Fruit fly (Drosophila melanogaster) whole organism, embryonic: Measurements from ENCODE around the gene Pex14.

Source experiments
- ATbp ChIP-seq: fragments of 200-800 bp; sonication (Bioruptor generic); optimal IDR thresholded peaks from 2 replicates; lab custom pipeline; 2017; ENCODE audit warnings: missing biosample characterization, mild to moderate bottlenecking, missing genetic modification characterization, missing genetic modification reagents
- Adf1 ChIP-seq: fragments of 200-800 bp; sonication (Bioruptor generic); IDR thresholded peaks from 2 replicates; pipeline ENCODE4 v1.3.6; 2022; ENCODE audit warnings: missing biosample characterization, missing genetic modification characterization
- Atf6 ChIP-seq: fragments of 200-800 bp; sonication (Bioruptor generic); IDR thresholded peaks from 2 replicates; pipeline ENCODE4 v1.3.6; 2022; ENCODE audit warnings: missing biosample characterization, missing genetic modification characterization
- CG10959 ChIP-seq: fragments of 200-800 bp; sonication (Bioruptor generic); IDR thresholded peaks from 2 replicates; pipeline ENCODE4 v1.3.6; 2022; ENCODE audit warnings: missing biosample characterization, missing genetic modification characterization
- CG12236 ChIP-seq: fragments of 200-800 bp; sonication (Bioruptor generic); optimal IDR thresholded peaks from 2 replicates; lab custom pipeline; 2016; ENCODE audit warnings: missing biosample characterization, missing genetic modification characterization
- CG12299 ChIP-seq: fragments of 200-800 bp; sonication (Bioruptor generic); optimal IDR thresholded peaks from 2 replicates; lab custom pipeline; 2018; ENCODE audit warnings: missing biosample characterization, mild to moderate bottlenecking, missing genetic modification characterization
- CG12769 ChIP-seq: fragments of 200-800 bp; sonication (Bioruptor generic); optimal IDR thresholded peaks from 2 replicates; lab custom pipeline; 2019; ENCODE audit warnings: missing biosample characterization, mild to moderate bottlenecking, missing genetic modification characterization, moderate library complexity
- CG12942 ChIP-seq: fragments of 200-800 bp; sonication (Bioruptor generic); optimal IDR thresholded peaks from 3 replicates; lab custom pipeline; 2016; ENCODE audit warnings: missing biosample characterization, missing genetic modification characterization
- CG13296 ChIP-seq: fragments of 200-800 bp; sonication (Bioruptor generic); optimal IDR thresholded peaks from 3 replicates; lab custom pipeline; 2018; ENCODE audit warnings: missing biosample characterization, mild to moderate bottlenecking, missing genetic modification characterization
- CG13775 ChIP-seq: fragments of 200-800 bp; sonication (Bioruptor generic); optimal IDR thresholded peaks from 3 replicates; lab custom pipeline; 2017; ENCODE audit warnings: missing biosample characterization, mild to moderate bottlenecking, missing genetic modification characterization
- CG14050 ChIP-seq: fragments of 200-800 bp; sonication (Bioruptor generic); IDR thresholded peaks from 3 replicates; pipeline ENCODE4 v1.3.6; 2022; ENCODE audit warnings: missing biosample characterization, missing genetic modification characterization
- CG15479 ChIP-seq: fragments of 200-800 bp; sonication (Bioruptor generic); optimal IDR thresholded peaks from 3 replicates; lab custom pipeline; 2019; ENCODE audit warnings: missing biosample characterization, mild to moderate bottlenecking, missing genetic modification characterization, moderate library complexity
- CG17361 ChIP-seq: fragments of 200-800 bp; sonication (Bioruptor generic); IDR thresholded peaks from 3 replicates; pipeline ENCODE4 v1.3.6; 2022; ENCODE audit warnings: missing biosample characterization, missing genetic modification characterization
- CG17385 ChIP-seq: fragments of 200-800 bp; sonication (Bioruptor generic); optimal IDR thresholded peaks from 3 replicates; lab custom pipeline; 2018; ENCODE audit warnings: missing biosample characterization, mild to moderate bottlenecking, missing genetic modification characterization
- CG17912 ChIP-seq: fragments of 200-800 bp; sonication (Bioruptor generic); optimal IDR thresholded peaks from 2 replicates; lab custom pipeline; 2018; ENCODE audit warnings: missing biosample characterization, mild to moderate bottlenecking, missing genetic modification characterization
- CG2678 ChIP-seq: fragments of 200-800 bp; sonication (Bioruptor generic); optimal IDR thresholded peaks from 3 replicates; lab custom pipeline; 2019; ENCODE audit warnings: missing biosample characterization, mild to moderate bottlenecking, missing genetic modification characterization, moderate library complexity
- CG4328 ChIP-seq: fragments of 200-800 bp; sonication (Bioruptor generic); optimal IDR thresholded peaks from 3 replicates; lab custom pipeline; 2017; ENCODE audit warnings: missing biosample characterization, missing genetic modification reagents, missing genetic modification characterization
- CG4404 ChIP-seq: fragments of 200-800 bp; sonication (Bioruptor generic); IDR thresholded peaks from 2 replicates; pipeline ENCODE4 v1.3.6; 2022; ENCODE audit warnings: missing biosample characterization, missing genetic modification characterization
- CG4730 ChIP-seq: fragments of 200-800 bp; sonication (Bioruptor generic); IDR thresholded peaks from 2 replicates; pipeline ENCODE4 v1.3.6; 2022; ENCODE audit warnings: missing biosample characterization, missing genetic modification characterization
- CG6813 ChIP-seq: fragments of 200-800 bp; sonication (Bioruptor generic); optimal IDR thresholded peaks from 2 replicates; lab custom pipeline; 2017; ENCODE audit warnings: missing biosample characterization, missing genetic modification characterization, mild to moderate bottlenecking, moderate library complexity, missing genetic modification reagents
- CG7271 ChIP-seq: fragments of 200-800 bp; sonication (Bioruptor generic); optimal IDR thresholded peaks from 2 replicates; lab custom pipeline; 2018; ENCODE audit warnings: missing biosample characterization, mild to moderate bottlenecking, missing genetic modification characterization, moderate library complexity
- CG8089 ChIP-seq: fragments of 200-800 bp; sonication (Bioruptor generic); optimal IDR thresholded peaks from 3 replicates; lab custom pipeline; 2016; ENCODE audit warnings: missing biosample characterization, missing genetic modification characterization
- CG8924 ChIP-seq: fragments of 200-800 bp; optimal IDR thresholded peaks from 3 replicates; lab custom pipeline; 2019; ENCODE audit warnings: missing biosample characterization, mild to moderate bottlenecking, missing genetic modification characterization, moderate library complexity
- CG9215 ChIP-seq: fragments of 200-800 bp; sonication (Bioruptor generic); IDR thresholded peaks from 2 replicates; pipeline ENCODE4 v1.3.6; 2022; ENCODE audit warnings: missing biosample characterization, missing genetic modification characterization
- Camta ChIP-seq: fragments of 200-800 bp; sonication (Bioruptor generic); optimal IDR thresholded peaks from 2 replicates; lab custom pipeline; 2016; ENCODE audit warnings: missing biosample characterization, missing genetic modification characterization
- Ets65A ChIP-seq: fragments of 200-800 bp; sonication (Bioruptor generic); peaks from one replicate; lab custom pipeline; 2016; ENCODE audit warnings: missing biosample characterization, missing genetic modification characterization
- GATAe ChIP-seq: fragments of 200-800 bp; sonication (Bioruptor generic); conservative IDR thresholded peaks from 2 replicates; pipeline ENCODE4 v1.3.6; 2022; ENCODE audit warnings: missing biosample characterization, missing genetic modification characterization
- HHEX ChIP-seq: fragments of 200-800 bp; sonication (Bioruptor generic); optimal IDR thresholded peaks from 3 replicates; lab custom pipeline; 2017; ENCODE audit warnings: missing biosample characterization, mild to moderate bottlenecking, missing genetic modification characterization, missing genetic modification reagents
- Hmx ChIP-seq: fragments of 200-800 bp; sonication (Bioruptor generic); optimal IDR thresholded peaks from 2 replicates; lab custom pipeline; 2016; ENCODE audit warnings: missing biosample characterization, missing genetic modification characterization
- Lim3 ChIP-seq: fragments of 200-800 bp; sonication (Bioruptor generic); IDR thresholded peaks from 2 replicates; pipeline ENCODE4 v1.3.6; 2022; ENCODE audit warnings: missing biosample characterization, missing genetic modification characterization
- MBD-R2 ChIP-seq: fragments of 200-800 bp; sonication (Bioruptor generic); IDR thresholded peaks from 2 replicates; pipeline ENCODE4 v1.3.6; 2022; ENCODE audit warnings: missing biosample characterization, missing genetic modification characterization
- Mes4 ChIP-seq: fragments of 200-800 bp; sonication (Bioruptor generic); optimal IDR thresholded peaks from 2 replicates; lab custom pipeline; 2016; ENCODE audit warnings: missing biosample characterization, missing genetic modification characterization
- Sin3A ChIP-seq: fragments of >200 bp; optimal IDR thresholded peaks from 2 replicates; lab custom pipeline; 2018
- Taf1 ChIP-seq: fragments of 200-800 bp; sonication (Bioruptor generic); IDR thresholded peaks from 2 replicates; pipeline ENCODE4 v1.3.6; 2022; ENCODE audit warnings: missing biosample characterization, missing genetic modification characterization
- Trl ChIP-seq, 3 experiments: fragments of >200 bp in 2 of 3; fragments of 200-800 bp in 1 of 3; sonication (Bioruptor generic) in 1 of 3; optimal IDR thresholded peaks; 2 replicates in 1 of 3; 3 replicates in 2 of 3; lab custom pipeline; 2016 to 2017; ENCODE audit warnings: missing biosample characterization in 1 of 3, missing genetic modification characterization in 1 of 3
- Xbp1 ChIP-seq: fragments of 200-800 bp; sonication (Bioruptor generic); optimal IDR thresholded peaks from 3 replicates; lab custom pipeline; 2016; ENCODE audit warnings: missing biosample characterization, mild to moderate bottlenecking, missing genetic modification characterization
- amos ChIP-seq: fragments of 200-800 bp; sonication (Bioruptor generic); IDR thresholded peaks from 2 replicates; pipeline ENCODE4 v1.3.6; 2022; ENCODE audit warnings: missing biosample characterization, missing genetic modification characterization; ENCODE audit not compliant: partially characterized antibody
- croc ChIP-seq: fragments of 200-800 bp; sonication (Bioruptor generic); conservative IDR thresholded peaks from 3 replicates; pipeline ENCODE4 v1.3.6; 2022; ENCODE audit warnings: missing biosample characterization, missing genetic modification characterization
- dimm ChIP-seq: fragments of 200-800 bp; sonication (Bioruptor generic); IDR thresholded peaks from 2 replicates; pipeline ENCODE4 v1.3.6; 2022; ENCODE audit warnings: missing biosample characterization, missing genetic modification characterization
- dmrt11E ChIP-seq: fragments of 200-800 bp; sonication (Bioruptor generic); optimal IDR thresholded peaks from 3 replicates; lab custom pipeline; 2018; ENCODE audit warnings: missing biosample characterization, mild to moderate bottlenecking, missing genetic modification characterization, moderate library complexity
- dpn ChIP-seq, 2 experiments: fragments of 200-800 bp; sonication (Bioruptor generic); optimal IDR thresholded peaks; 3 replicates each; lab custom pipeline; 2016; ENCODE audit warnings: missing biosample characterization in 2 of 2, missing genetic modification characterization in 2 of 2
- emc ChIP-seq: fragments of 200-800 bp; sonication (Bioruptor generic); optimal IDR thresholded peaks from 2 replicates; lab custom pipeline; 2016; ENCODE audit warnings: missing biosample characterization, missing genetic modification characterization
- fd96Cb ChIP-seq: fragments of 200-800 bp; sonication (Bioruptor generic); optimal IDR thresholded peaks from 2 replicates; lab custom pipeline; 2018; ENCODE audit warnings: missing biosample characterization, mild to moderate bottlenecking, missing genetic modification characterization, moderate library complexity
- fu2 ChIP-seq: fragments of 200-800 bp; sonication (Bioruptor generic); optimal IDR thresholded peaks from 2 replicates; lab custom pipeline; 2016; ENCODE audit warnings: missing biosample characterization, missing genetic modification characterization
- gfzf ChIP-seq: fragments of 200-800 bp; sonication (Bioruptor generic); optimal IDR thresholded peaks from 2 replicates; lab custom pipeline; 2016; ENCODE audit warnings: missing biosample characterization, mild to moderate bottlenecking, missing genetic modification characterization, moderate library complexity
- nau ChIP-seq: fragments of 200-800 bp; sonication (Bioruptor generic); optimal IDR thresholded peaks from 3 replicates; lab custom pipeline; 2017; ENCODE audit warnings: missing biosample characterization, mild to moderate bottlenecking, missing genetic modification characterization, missing genetic modification reagents
- pfk ChIP-seq: fragments of 200-800 bp; sonication (Bioruptor generic); optimal IDR thresholded peaks from 2 replicates; lab custom pipeline; 2018; ENCODE audit warnings: missing biosample characterization, mild to moderate bottlenecking, missing genetic modification characterization, moderate library complexity
- pho ChIP-seq: fragments of 200-800 bp; sonication (Bioruptor generic); optimal IDR thresholded peaks from 2 replicates; lab custom pipeline; 2016; ENCODE audit warnings: missing biosample characterization, missing genetic modification characterization
- so ChIP-seq: fragments of 200-800 bp; sonication (Bioruptor generic); IDR thresholded peaks from 3 replicates; pipeline ENCODE4 v1.3.6; 2022; ENCODE audit warnings: missing biosample characterization, missing genetic modification characterization
- tgo ChIP-seq: fragments of 200-800 bp; sonication (Bioruptor generic); IDR thresholded peaks from 3 replicates; pipeline ENCODE4 v1.3.6; 2022; ENCODE audit warnings: missing biosample characterization, missing genetic modification characterization
- tio ChIP-seq: fragments of 200-800 bp; sonication (Bioruptor generic); optimal IDR thresholded peaks from 2 replicates; lab custom pipeline; 2017; ENCODE audit warnings: missing biosample characterization, missing genetic modification characterization, inconsistent platforms
- tup ChIP-seq: fragments of 200-800 bp; sonication (Bioruptor generic); optimal IDR thresholded peaks from 2 replicates; lab custom pipeline; 2016; ENCODE audit warnings: missing biosample characterization, mild to moderate bottlenecking, missing genetic modification characterization, moderate library complexity

The Pex14 gene

DNA sequence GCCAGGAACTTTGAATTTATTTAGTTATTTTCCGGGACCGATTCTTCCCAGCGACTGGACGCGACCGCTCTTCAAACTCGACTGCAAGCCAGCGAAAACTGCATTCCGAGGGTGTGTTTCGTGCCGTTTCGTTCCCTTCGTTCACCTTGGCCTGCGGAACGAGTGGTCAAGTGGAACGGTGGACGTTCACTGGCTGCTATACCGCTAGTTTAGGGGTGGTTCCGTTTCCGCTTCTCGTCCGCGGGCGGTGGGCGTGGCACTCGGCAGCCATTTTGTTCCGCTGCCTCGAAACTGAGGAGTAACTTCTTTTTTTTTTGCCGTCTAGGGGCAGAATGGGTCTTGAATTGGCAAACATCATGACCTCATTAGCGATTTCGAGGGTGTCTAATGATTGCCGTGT is 14.1 kb downstream of the Pex14 start, which contains the start of gene Six4 (continued):
- TF ChIP-seq Taf1 (GFP tag; lab: Robert Waterston, UW) (no peak), fu2 (GFP tag; lab: Kevin White, UChicago) (no peak), Camta (GFP tag; lab: Kevin White, UChicago) (no peak), CG13775 (GFP tag; lab: Kevin White, UChicago) (no peak), CG12236 (GFP tag; lab: Kevin White, UChicago) (no peak), CG4730 (no peak), ATbp (GFP tag; lab: Kevin White, UChicago) (no peak), CG17385 (GFP tag; lab: Kevin White, UChicago) (no peak), emc (no peak), CG13296 (GFP tag; lab: Kevin White, UChicago) (no peak), Hmx (GFP tag; lab: Kevin White, UChicago) (no peak), CG8089 (GFP tag; lab: Kevin White, UChicago) (no peak), CG17912 (GFP tag; lab: Kevin White, UChicago) (no peak), CG10959 (no peak), nau (no peak), amos (GFP tag; lab: Robert Waterston, UW) (no peak), dmrt11E (peak; percentile 20), CG14050 (GFP tag; lab: Robert Waterston, UW) (no peak), CG8924 (peak; percentile 40), CG7271 (peak; percentile 72), Sin3A (lab: Kevin White, UChicago) (no peak), tio (GFP tag; lab: Kevin White, UChicago) (no peak), croc (GFP tag; lab: Robert Waterston, UW) (no peak), CG12769 (tag; lab: Kevin White, UChicago) (no peak), Ets65A (GFP tag; lab: Kevin White, UChicago) (peak; percentile 41), Xbp1 (GFP tag; lab: Kevin White, UChicago) (no peak), GATAe (GFP tag; lab: Robert Waterston, UW) (no peak), dimm (no peak), MBD-R2 (GFP tag; lab: Robert Waterston, UW) (no peak), Atf6 (no peak), HHEX (GFP tag; lab: Kevin White, UChicago) (no peak), pho (GFP tag; lab: Kevin White, UChicago) (no peak), Lim3 (GFP tag; lab: Robert Waterston, UW) (no peak), CG4404 (GFP tag; lab: Robert Waterston, UW) (no peak), CG15479 (GFP tag; lab: Kevin White, UChicago) (no peak), CG6813 (GFP tag; lab: Kevin White, UChicago) (peak; percentile 49), Mes4 (GFP tag; lab: Kevin White, UChicago) (no peak), dpn (GFP tag; optimal IDR thresholded peaks at IDR 0.05; lab: Kevin White, UChicago) (no peak), gfzf (GFP tag; lab: Kevin White, UChicago) (no peak), tgo (GFP tag; lab: Robert Waterston, UW) (no peak), CG2678 (no peak), so (GFP tag; lab: Robert Waterston, UW) (peak; percentile 64; the same call in 1 of the 3 replicates), tup (GFP tag; lab: Kevin White, UChicago) (no peak), CG12299 (tag; lab: Kevin White, UChicago) (no peak), pfk (GFP tag; lab: Kevin White, UChicago) (peak; percentile 99), Trl (optimal IDR thresholded peaks at IDR 0.05; lab: Kevin White, UChicago) (no peak), Trl (GFP tag; optimal IDR thresholded peaks at IDR 0.05; lab: Kevin White, UChicago) (no peak), CG4328 (GFP tag; lab: Kevin White, UChicago) (peak; percentile 7), Adf1 (no peak), fd96Cb (tag; lab: Kevin White, UChicago) (no peak), CG17361 (no peak), CG12942 (GFP tag; lab: Kevin White, UChicago) (no peak), CG9215 (no peak)
